ENCODE assay signal across 6 fruit fly cellular contexts in genomic region chrX:12654288-12654729, dm6.
TF ChIP-seq lines count a peak whose summit lies in the region.

No protein-coding gene starts in this region.

- no peak for TF ChIP-seq CTCF in whole organism, embryonic (GFP tag; optimal IDR thresholded peaks at IDR 0.05; lab: Kevin White, UChicago)

TF ChIP-seq in whole organism, 6 proteins besides CTCF, POLR2A, EP300 and RAD21:
- TF ChIP-seq CG8478 (optimal IDR thresholded peaks at IDR 0.05; lab: Kevin White, UChicago) = peak; percentile 83
- TF ChIP-seq usp (GFP tag; optimal IDR thresholded peaks at IDR 0.05; lab: Kevin White, UChicago) = no peak

TF ChIP-seq in whole organism, adult, 20 proteins besides CTCF, POLR2A, EP300 and RAD21 (continues in another document):
- TF ChIP-seq Hr96 (GFP tag; optimal IDR thresholded peaks at IDR 0.05; lab: Kevin White, UChicago) = no peak
- TF ChIP-seq Crg-1 (GFP tag; optimal IDR thresholded peaks at IDR 0.05; lab: Kevin White, UChicago) = peak; percentile 58
- TF ChIP-seq cnc (optimal IDR thresholded peaks at IDR 0.05; lab: Kevin White, UChicago) = no peak
- peak; percentile 96 for TF ChIP-seq pad (GFP tag; optimal IDR thresholded peaks at IDR 0.05; lab: Kevin White, UChicago)
- TF ChIP-seq CG14711 (tag; optimal IDR thresholded peaks at IDR 0.05; lab: Kevin White, UChicago) = peak; percentile 29
- no peak for TF ChIP-seq CG5204 (GFP tag; optimal IDR thresholded peaks at IDR 0.05; lab: Kevin White, UChicago)
- TF ChIP-seq CG33017 (tag; optimal IDR thresholded peaks at IDR 0.05; lab: Kevin White, UChicago) = peak; percentile 27
- peak; percentile 45 for TF ChIP-seq CG7101 (tag; optimal IDR thresholded peaks at IDR 0.05; lab: Kevin White, UChicago)
- TF ChIP-seq tj (GFP tag; optimal IDR thresholded peaks at IDR 0.05; lab: Kevin White, UChicago) = peak; percentile 51
- TF ChIP-seq CG1620 (GFP tag; optimal IDR thresholded peaks at IDR 0.05; lab: Kevin White, UChicago) = peak; percentile 36
- peak; percentile 54 for TF ChIP-seq bab1 (GFP tag; optimal IDR thresholded peaks at IDR 0.05; lab: Kevin White, UChicago)
- TF ChIP-seq toe (GFP tag; optimal IDR thresholded peaks at IDR 0.05; lab: Kevin White, UChicago) = no peak
- no peak for TF ChIP-seq CG12768 (GFP tag; optimal IDR thresholded peaks at IDR 0.05; lab: Kevin White, UChicago)
- no peak for TF ChIP-seq CG7045 (GFP tag; optimal IDR thresholded peaks at IDR 0.05; lab: Kevin White, UChicago)
- peak; percentile 97 for TF ChIP-seq kay (GFP tag; lab: Kevin White, UChicago; ENCODE audit: borderline replicate concordance)
- peak; percentile 51 for TF ChIP-seq ovo (GFP tag; optimal IDR thresholded peaks at IDR 0.05; lab: Kevin White, UChicago)
- peak; percentile 26 for TF ChIP-seq CG11617 (GFP tag; optimal IDR thresholded peaks at IDR 0.05; lab: Kevin White, UChicago)
- peak; percentile 75 for TF ChIP-seq Mnt (GFP tag; optimal IDR thresholded peaks at IDR 0.05; lab: Kevin White, UChicago)

TF ChIP-seq in whole organism, embryonic, 481 proteins besides CTCF, POLR2A, EP300 and RAD21 (continues in another document):
- TF ChIP-seq CG8765 (GFP tag; IDR thresholded peaks at IDR 0.05; lab: Robert Waterston, UW) (no peak), CG3065 (GFP tag; optimal IDR thresholded peaks at IDR 0.05; lab: Kevin White, UChicago) (no peak), cwo (GFP tag; optimal IDR thresholded peaks at IDR 0.05; lab: Kevin White, UChicago) (no peak), CG11695 (GFP tag; IDR thresholded peaks at IDR 0.05; lab: Robert Waterston, UW) (no peak), dan (GFP tag; IDR thresholded peaks at IDR 0.05; lab: Robert Waterston, UW) (no peak), Chrac-16 (GFP tag; optimal IDR thresholded peaks at IDR 0.05; lab: Kevin White, UChicago) (no peak), BtbVII (GFP tag; optimal IDR thresholded peaks at IDR 0.05; lab: Kevin White, UChicago) (peak; percentile 47), YL-1 (GFP tag; optimal IDR thresholded peaks at IDR 0.05; lab: Kevin White, UChicago) (peak; percentile 21), Sry-δ (GFP tag; optimal IDR thresholded peaks at IDR 0.05; lab: Kevin White, UChicago) (peak; percentile 57), CHES-1-like (GFP tag; optimal IDR thresholded peaks at IDR 0.05; lab: Kevin White, UChicago) (peak; percentile 47), gro (GFP tag; optimal IDR thresholded peaks at IDR 0.05; lab: Kevin White, UChicago) (no peak), CG14860 (GFP tag; IDR thresholded peaks at IDR 0.05; lab: Robert Waterston, UW; ENCODE audit: partially characterized antibody) (peak; percentile 41; the same call in 1 of the 3 replicates), grn (GFP tag; optimal IDR thresholded peaks at IDR 0.05; lab: Kevin White, UChicago) (no peak), Xbp1 (GFP tag; optimal IDR thresholded peaks at IDR 0.05; lab: Kevin White, UChicago) (no peak), NFAT (GFP tag; IDR thresholded peaks at IDR 0.05; lab: Robert Waterston, UW) (no peak), Myb (GFP tag; optimal IDR thresholded peaks at IDR 0.05; lab: Kevin White, UChicago) (no peak), CG17328 (GFP tag; IDR thresholded peaks at IDR 0.05; lab: Robert Waterston, UW) (no peak), psq (GFP tag; optimal IDR thresholded peaks at IDR 0.05; lab: Kevin White, UChicago) (peak; percentile 19), Dfd (GFP tag; optimal IDR thresholded peaks at IDR 0.05; lab: Kevin White, UChicago) (no peak)

TF ChIP-seq in whole organism, prepupa, 60 proteins besides CTCF, POLR2A, EP300 and RAD21 (continues in another document):
- peak; percentile 41 for TF ChIP-seq Sox102F (GFP tag; optimal IDR thresholded peaks at IDR 0.05; lab: Kevin White, UChicago)
- TF ChIP-seq CG32006 (GFP tag; optimal IDR thresholded peaks at IDR 0.05; lab: Kevin White, UChicago) = peak; percentile 20
- TF ChIP-seq Hr39 (GFP tag; optimal IDR thresholded peaks at IDR 0.05; lab: Kevin White, UChicago) = no peak
- TF ChIP-seq CG11902 (GFP tag; optimal IDR thresholded peaks at IDR 0.05; lab: Kevin White, UChicago) = no peak
- 0 out of 3 replicates have a peak, but pooled peaks have one; percentile 13 for TF ChIP-seq eg (GFP tag; IDR thresholded peaks at IDR 0.05; lab: Robert Waterston, UW)
- TF ChIP-seq Ets21C (GFP tag; optimal IDR thresholded peaks at IDR 0.05; lab: Kevin White, UChicago) = no peak
- peak; percentile 30 for TF ChIP-seq esn (GFP tag; optimal IDR thresholded peaks at IDR 0.05; lab: Kevin White, UChicago)
- TF ChIP-seq fd85E (GFP tag; optimal IDR thresholded peaks at IDR 0.05; lab: Kevin White, UChicago) = peak; percentile 53
- TF ChIP-seq Ets96B (tag; optimal IDR thresholded peaks at IDR 0.05; lab: Kevin White, UChicago) = peak; percentile 1
- peak; percentile 13 for TF ChIP-seq CG3032 (tag; optimal IDR thresholded peaks at IDR 0.05; lab: Kevin White, UChicago)
- TF ChIP-seq CG1621 (tag; optimal IDR thresholded peaks at IDR 0.05; lab: Kevin White, UChicago) = peak; percentile 78
- peak; percentile 25 for TF ChIP-seq CG6808 (GFP tag; optimal IDR thresholded peaks at IDR 0.05; lab: Kevin White, UChicago)
- peak; percentile 35 for TF ChIP-seq vri (GFP tag; optimal IDR thresholded peaks at IDR 0.05; lab: Kevin White, UChicago)
- TF ChIP-seq CG9139 (GFP tag; optimal IDR thresholded peaks at IDR 0.05; lab: Kevin White, UChicago) = peak; percentile 28
- no peak for TF ChIP-seq CG3919 (GFP tag; optimal IDR thresholded peaks at IDR 0.05; lab: Kevin White, UChicago)
- TF ChIP-seq pdm3 (GFP tag; optimal IDR thresholded peaks at IDR 0.05; lab: Kevin White, UChicago) = no peak
- peak; percentile 62 for TF ChIP-seq fkh (GFP tag; optimal IDR thresholded peaks at IDR 0.05; lab: Kevin White, UChicago)
- peak; percentile 15 for TF ChIP-seq achi (GFP tag; optimal IDR thresholded peaks at IDR 0.05; lab: Kevin White, UChicago)
- TF ChIP-seq svp (GFP tag; lab: Kevin White, UChicago) = peak; percentile 96

TF ChIP-seq in whole organism, pupa, 21 proteins besides CTCF, POLR2A, EP300 and RAD21:
- TF ChIP-seq CG8301 (tag; optimal IDR thresholded peaks at IDR 0.05; lab: Kevin White, UChicago) (peak; percentile 23), CG17806 (tag; optimal IDR thresholded peaks at IDR 0.05; lab: Kevin White, UChicago) (no peak), Pif1B (GFP tag; optimal IDR thresholded peaks at IDR 0.05; lab: Kevin White, UChicago) (no peak), fd96Ca (GFP tag; IDR thresholded peaks at IDR 0.05; lab: Robert Waterston, UW) (peak; percentile 62; the same call in 1 of the 3 replicates), rn (GFP tag; IDR thresholded peaks at IDR 0.05; lab: Robert Waterston, UW) (no peak), Pif1A (GFP tag; optimal IDR thresholded peaks at IDR 0.05; lab: Kevin White, UChicago) (peak; percentile 23), CG4496 (GFP tag; IDR thresholded peaks at IDR 0.05; lab: Robert Waterston, UW) (0 out of 3 replicates have a peak, but pooled peaks have one; percentile 13), CG12605 (GFP tag; IDR thresholded peaks at IDR 0.05; lab: Robert Waterston, UW) (no peak; the same call in 1 of the 2 replicates), Ets98B (GFP tag; IDR thresholded peaks at IDR 0.05; lab: Robert Waterston, UW) (no peak), D1 (tag; optimal IDR thresholded peaks at IDR 0.05; lab: Kevin White, UChicago) (no peak), CG15710 (tag; optimal IDR thresholded peaks at IDR 0.05; lab: Kevin White, UChicago) (peak; percentile 10), CG32121 (GFP tag; IDR thresholded peaks at IDR 0.05; lab: Robert Waterston, UW) (peak; percentile 53), CG14655 (GFP tag; optimal IDR thresholded peaks at IDR 0.05; lab: Kevin White, UChicago) (no peak), CG10348 (GFP tag; IDR thresholded peaks at IDR 0.05; lab: Robert Waterston, UW) (no peak), CG34367 (tag; optimal IDR thresholded peaks at IDR 0.05; lab: Kevin White, UChicago) (no peak), Snoo (tag; optimal IDR thresholded peaks at IDR 0.05; lab: Kevin White, UChicago) (peak; percentile 9), CG13204 (GFP tag; optimal IDR thresholded peaks at IDR 0.05; lab: Kevin White, UChicago) (no peak), gl (tag; optimal IDR thresholded peaks at IDR 0.05; lab: Kevin White, UChicago) (no peak), CG9948 (tag; optimal IDR thresholded peaks at IDR 0.05; lab: Kevin White, UChicago) (no peak), CG8159 (tag; optimal IDR thresholded peaks at IDR 0.05; lab: Kevin White, UChicago) (peak; percentile 17), EcR (GFP tag; optimal IDR thresholded peaks at IDR 0.05; lab: Kevin White, UChicago) (peak; percentile 44)

TF ChIP-seq in whole organism, wandering third instar larva, 38 proteins besides CTCF, POLR2A, EP300 and RAD21 (continues in another document):
- TF ChIP-seq Hr83 (GFP tag; optimal IDR thresholded peaks at IDR 0.05; lab: Kevin White, UChicago; ENCODE audit: poor library complexity, severe bottlenecking) = peak; percentile 52
- TF ChIP-seq ey (GFP tag; optimal IDR thresholded peaks at IDR 0.05; lab: Kevin White, UChicago) = no peak
- TF ChIP-seq rgr (GFP tag; optimal IDR thresholded peaks at IDR 0.05; lab: Kevin White, UChicago) = peak; percentile 49
- peak; percentile 66 for TF ChIP-seq psq (GFP tag; optimal IDR thresholded peaks at IDR 0.05; lab: Kevin White, UChicago)
- no peak for TF ChIP-seq dmrt93B (GFP tag; optimal IDR thresholded peaks at IDR 0.05; lab: Kevin White, UChicago)
- no peak for TF ChIP-seq CG9705 (GFP tag; optimal IDR thresholded peaks at IDR 0.05; lab: Kevin White, UChicago)
- peak; percentile 11 for TF ChIP-seq h (GFP tag; optimal IDR thresholded peaks at IDR 0.05; lab: Kevin White, UChicago)
- peak in 1 of 2 experiments; percentile 22 for TF ChIP-seq foxo (GFP tag; optimal IDR thresholded peaks at IDR 0.05; lab: Kevin White, UChicago)
- no peak for TF ChIP-seq sv (GFP tag; optimal IDR thresholded peaks at IDR 0.05; lab: Kevin White, UChicago)
- no peak for TF ChIP-seq dsf (GFP tag; optimal IDR thresholded peaks at IDR 0.05; lab: Kevin White, UChicago; ENCODE audit: borderline replicate concordance)
- TF ChIP-seq fru (GFP tag; optimal IDR thresholded peaks at IDR 0.05; lab: Kevin White, UChicago) = no peak
- TF ChIP-seq Mio (GFP tag; optimal IDR thresholded peaks at IDR 0.05; lab: Kevin White, UChicago) = no peak
- TF ChIP-seq woc (GFP tag; optimal IDR thresholded peaks at IDR 0.05; lab: Kevin White, UChicago) = peak; percentile 31
- TF ChIP-seq Dfd (GFP tag; optimal IDR thresholded peaks at IDR 0.05; lab: Kevin White, UChicago) = no peak
- TF ChIP-seq Hr78 (GFP tag; optimal IDR thresholded peaks at IDR 0.05; lab: Kevin White, UChicago) = peak; percentile 20
- no peak for TF ChIP-seq lola (GFP tag; optimal IDR thresholded peaks at IDR 0.05; lab: Kevin White, UChicago)
- TF ChIP-seq jim (GFP tag; optimal IDR thresholded peaks at IDR 0.05; lab: Kevin White, UChicago) = no peak
- TF ChIP-seq Jra (GFP tag; optimal IDR thresholded peaks at IDR 0.05; lab: Kevin White, UChicago) = peak; percentile 88
- no peak for TF ChIP-seq Abd-B (GFP tag; optimal IDR thresholded peaks at IDR 0.05; lab: Kevin White, UChicago)
- no peak for TF ChIP-seq HLH106 (tag; optimal IDR thresholded peaks at IDR 0.05; lab: Kevin White, UChicago)
- peak; percentile 6 for TF ChIP-seq Sp1 (GFP tag; optimal IDR thresholded peaks at IDR 0.05; lab: Kevin White, UChicago)
- no peak for TF ChIP-seq GATAd (GFP tag; optimal IDR thresholded peaks at IDR 0.05; lab: Kevin White, UChicago)
- TF ChIP-seq tai (GFP tag; optimal IDR thresholded peaks at IDR 0.05; lab: Kevin White, UChicago) = no peak
